Worm (Caenorhabditis elegans) whole organism, midembryonic: ENCODE data around the gene mct-6.

Source experiments
- T22C8.4 ChIP-seq: fragments of 200-800 bp; sonication (Bioruptor generic); IDR thresholded peaks from 2 replicates; pipeline ENCODE4 v1.3.6; 2022; ENCODE audit warnings: missing genetic modification characterization, missing compliant biosample characterization
- cog-1 ChIP-seq: sonication (generic microtip); optimal IDR thresholded peaks from 2 replicates; lab custom pipeline; 2016; ENCODE audit warnings: missing genetic modification characterization, missing compliant biosample characterization
- flt-1 ChIP-seq: fragments of 200-800 bp; sonication (Bioruptor generic); IDR thresholded peaks from 2 replicates; pipeline ENCODE4 v1.3.6; 2022; ENCODE audit warnings: missing genetic modification characterization, missing compliant biosample characterization
- klf-2 ChIP-seq: fragments of 200-800 bp; sonication (Bioruptor generic); conservative IDR thresholded peaks from 2 replicates; pipeline ENCODE4 v1.3.6; 2022; ENCODE audit warnings: missing genetic modification reagents, missing genetic modification characterization, missing compliant biosample characterization
- med-1 ChIP-seq: sonication (generic microtip); optimal IDR thresholded peaks from 2 replicates; lab custom pipeline; 2017; ENCODE audit warnings: missing genetic modification characterization, mild to moderate bottlenecking, missing compliant biosample characterization, antibody characterized with exemption, missing genetic modification reagents; ENCODE audit not compliant: insufficient read depth
- ref-1 ChIP-seq: fragments of 200-800 bp; sonication (Bioruptor generic); conservative IDR thresholded peaks from 2 replicates; pipeline ENCODE4 v1.3.6; 2022; ENCODE audit warnings: missing genetic modification reagents, missing genetic modification characterization, missing compliant biosample characterization
- tab-1 ChIP-seq: fragments of 200-800 bp; sonication (Bioruptor generic); IDR thresholded peaks from 2 replicates; pipeline ENCODE4 v1.3.6; 2022; ENCODE audit warnings: missing genetic modification characterization, missing compliant biosample characterization
- ztf-23 ChIP-seq: fragments of 200-800 bp; sonication (Bioruptor generic); IDR thresholded peaks from 2 replicates; pipeline ENCODE4 v1.3.6; 2022; ENCODE audit warnings: missing genetic modification reagents, missing genetic modification characterization, missing compliant biosample characterization
- ztf-29 ChIP-seq: fragments of 200-800 bp; sonication (Bioruptor generic); IDR thresholded peaks from 2 replicates; pipeline ENCODE4 v1.3.6; 2022; ENCODE audit warnings: missing genetic modification reagents, missing genetic modification characterization, missing compliant biosample characterization

mct-6 gene

ce11 chrX:16784038-16784437, 13.7 kb upstream of the mct-6 start:
- no peak for TF ChIP-seq ztf-29 (GFP tag; lab: Robert Waterston, UW)
- no peak for TF ChIP-seq ref-1 (GFP tag; lab: Robert Waterston, UW)
- no peak for TF ChIP-seq ztf-23
- TF ChIP-seq T22C8.4 (GFP tag; lab: Robert Waterston, UW), result no peak
- TF ChIP-seq cog-1 (tag; lab: Kevin White, UChicago), result no peak
- no peak for TF ChIP-seq tab-1 (GFP tag; lab: Robert Waterston, UW)
- TF ChIP-seq klf-2 (GFP tag; lab: Robert Waterston, UW), result no peak
- TF ChIP-seq med-1, result no peak

- TF ChIP-seq T22C8.4 (GFP tag; lab: Robert Waterston, UW) (no peak), tab-1 (GFP tag; lab: Robert Waterston, UW) (no peak), ztf-29 (GFP tag; lab: Robert Waterston, UW) (no peak), ref-1 (GFP tag; lab: Robert Waterston, UW) (no peak), klf-2 (GFP tag; lab: Robert Waterston, UW) (no peak), flt-1 (GFP tag; lab: Robert Waterston, UW) (no peak), cog-1 (tag; lab: Kevin White, UChicago) (no peak), med-1 (no peak), ztf-23 (no peak)
These were observed 12.5 kb upstream of the mct-6 start, which contains the start of gene T01C8.3 for ce11 chrX:16782797-16783259. Gene T01C8.3 (minus strand): TSS chrX:16783209.

- TF ChIP-seq med-1 (no peak), tab-1 (GFP tag; lab: Robert Waterston, UW) (no peak), klf-2 (GFP tag; lab: Robert Waterston, UW) (no peak), ref-1 (GFP tag; lab: Robert Waterston, UW) (no peak), ztf-23 (no peak), cog-1 (tag; lab: Kevin White, UChicago) (no peak), T22C8.4 (GFP tag; lab: Robert Waterston, UW) (no peak), ztf-29 (GFP tag; lab: Robert Waterston, UW) (no peak), flt-1 (GFP tag; lab: Robert Waterston, UW) (no peak)
These were observed 5.1 kb upstream of the mct-6 start for ce11 chrX:16775335-16775835.

- TF ChIP-seq T22C8.4 (GFP tag; lab: Robert Waterston, UW) (no peak), med-1 (no peak), klf-2 (GFP tag; lab: Robert Waterston, UW) (no peak), ztf-29 (GFP tag; lab: Robert Waterston, UW) (no peak), cog-1 (tag; lab: Kevin White, UChicago) (no peak), flt-1 (GFP tag; lab: Robert Waterston, UW) (no peak), tab-1 (GFP tag; lab: Robert Waterston, UW) (no peak), ztf-23 (no peak), ref-1 (GFP tag; lab: Robert Waterston, UW) (no peak)
These were observed 3.1 kb upstream of the mct-6 start for ce11 chrX:16773421-16773820.

ce11 chrX:16772112-16772731, 1.9 kb upstream of the mct-6 start:
- TF ChIP-seq med-1 (no peak), flt-1 (GFP tag; lab: Robert Waterston, UW) (no peak), cog-1 (tag; lab: Kevin White, UChicago) (no peak), ztf-23 (no peak), T22C8.4 (GFP tag; lab: Robert Waterston, UW) (no peak), klf-2 (GFP tag; lab: Robert Waterston, UW) (no peak), ztf-29 (GFP tag; lab: Robert Waterston, UW) (no peak), ref-1 (GFP tag; lab: Robert Waterston, UW) (no peak), tab-1 (GFP tag; lab: Robert Waterston, UW) (no peak)

ce11 chrX:16770919-16771318, 621 bp upstream of the mct-6 start:
- TF ChIP-seq tab-1 (GFP tag; lab: Robert Waterston, UW) (0 out of 2 replicates have a peak, but pooled peaks have one; percentile 22), T22C8.4 (GFP tag; lab: Robert Waterston, UW) (no peak), ztf-23 (peak; percentile 57; the same call in 1 of the 2 replicates)

ce11 chrX:16762529-16762928, 7.8 kb downstream of the mct-6 start, which contains the start of gene C10E2.1:
Gene C10E2.1 (plus strand): TSS chrX:16762829.
- TF ChIP-seq tab-1 (GFP tag; lab: Robert Waterston, UW) (no peak), med-1 (no peak), ref-1 (GFP tag; lab: Robert Waterston, UW) (no peak), klf-2 (GFP tag; lab: Robert Waterston, UW) (no peak), T22C8.4 (GFP tag; lab: Robert Waterston, UW) (no peak), flt-1 (GFP tag; lab: Robert Waterston, UW) (no peak), ztf-29 (GFP tag; lab: Robert Waterston, UW) (no peak), cog-1 (tag; lab: Kevin White, UChicago) (no peak), ztf-23 (no peak)

- TF ChIP-seq ztf-23 (no peak), cog-1 (tag; lab: Kevin White, UChicago) (no peak), T22C8.4 (GFP tag; lab: Robert Waterston, UW) (no peak), klf-2 (GFP tag; lab: Robert Waterston, UW) (no peak), ref-1 (GFP tag; lab: Robert Waterston, UW) (no peak), tab-1 (GFP tag; lab: Robert Waterston, UW) (no peak), ztf-29 (GFP tag; lab: Robert Waterston, UW) (no peak), flt-1 (GFP tag; lab: Robert Waterston, UW) (no peak), med-1 (no peak)
These were observed 15.8 kb downstream of the mct-6 start, which contains the start of gene C10E2.5 for ce11 chrX:16754474-16754873. Gene C10E2.5 (minus strand): TSS chrX:16754574.

- TF ChIP-seq klf-2 (GFP tag; lab: Robert Waterston, UW) (no peak), ztf-23 (no peak), T22C8.4 (GFP tag; lab: Robert Waterston, UW) (no peak), tab-1 (GFP tag; lab: Robert Waterston, UW) (no peak), ztf-29 (GFP tag; lab: Robert Waterston, UW) (no peak), ref-1 (GFP tag; lab: Robert Waterston, UW) (no peak), flt-1 (GFP tag; lab: Robert Waterston, UW) (no peak), med-1 (no peak), cog-1 (tag; lab: Kevin White, UChicago) (no peak)
These were observed 18.1 kb downstream of the mct-6 start for ce11 chrX:16752196-16752595.
